Worm (Caenorhabditis elegans): ENCODE results near the gene Y77E11A.23.

DNA sequence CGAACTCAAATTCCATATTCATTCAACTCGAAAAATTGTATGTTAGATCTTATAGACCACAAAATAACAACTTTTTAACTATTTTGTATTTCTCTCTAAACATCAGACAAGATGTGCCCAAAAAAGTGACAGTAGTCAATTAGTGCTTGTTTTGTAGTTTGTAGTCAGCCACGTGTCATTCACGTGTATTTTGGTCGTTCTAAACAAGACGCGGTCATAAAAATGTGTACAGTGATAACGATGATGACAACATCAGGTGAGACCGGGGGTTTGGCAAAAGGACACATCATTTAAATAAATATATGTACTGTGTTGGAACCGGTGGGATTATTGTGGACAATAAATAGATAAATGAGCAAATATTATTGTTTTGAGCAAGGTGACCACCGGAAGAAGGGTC is 24.0 kb upstream of the Y77E11A.23 start:
- no peak for TF ChIP-seq tab-1 (GFP tag; IDR thresholded peaks at IDR 0.05)
- TF ChIP-seq flt-1 (GFP tag; IDR thresholded peaks at IDR 0.05): no peak
- no peak for TF ChIP-seq med-1 (GFP tag; optimal IDR thresholded peaks at IDR 0.05; ENCODE audit: insufficient read depth)
- no peak for TF ChIP-seq ztf-23 (GFP tag; IDR thresholded peaks at IDR 0.05)
- TF ChIP-seq klf-2 (GFP tag; conservative IDR thresholded peaks at IDR 0.05): no peak
- TF ChIP-seq T22C8.4 (GFP tag; IDR thresholded peaks at IDR 0.05): no peak
- TF ChIP-seq cog-1 (tag; optimal IDR thresholded peaks at IDR 0.05): no peak
- TF ChIP-seq ztf-29 (GFP tag; IDR thresholded peaks at IDR 0.05): no peak

Measured in whole organism, midembryonic.